Worm (Caenorhabditis elegans): ENCODE data around the gene C11H1.7.

Gene C11H1.7

ce11 chrX:14355034-14355433 is 27.8 kb downstream of the C11H1.7 start:
- TF ChIP-seq ceh-18 (tag; optimal IDR thresholded peaks at IDR 0.05) (no peak), rnt-1 (tag; optimal IDR thresholded peaks at IDR 0.05) (no peak), nhr-232 (tag; optimal IDR thresholded peaks at IDR 0.05) (no peak), npax-4 (tag; optimal IDR thresholded peaks at IDR 0.05) (no peak), nhr-11 (tag; optimal IDR thresholded peaks at IDR 0.05) (no peak), elt-2 (tag; optimal IDR thresholded peaks at IDR 0.05) (no peak), ahr-1 (tag; optimal IDR thresholded peaks at IDR 0.05) (no peak), ztf-16 (tag; optimal IDR thresholded peaks at IDR 0.05) (no peak), hlh-30 (tag; optimal IDR thresholded peaks at IDR 0.05; ENCODE audit: insufficient read depth) (no peak), ceh-6 (GFP tag; optimal IDR thresholded peaks at IDR 0.05) (no peak), unc-3 (GFP tag; conservative IDR thresholded peaks at IDR 0.05) (no peak), unc-3 (tag; optimal IDR thresholded peaks at IDR 0.05) (no peak), ceh-31 (tag; optimal IDR thresholded peaks at IDR 0.05) (no peak), ref-2 (tag; optimal IDR thresholded peaks at IDR 0.05) (no peak), pag-3 (tag; optimal IDR thresholded peaks at IDR 0.05; ENCODE audit: borderline replicate concordance) (no peak), elt-4 (tag; optimal IDR thresholded peaks at IDR 0.05) (no peak), pax-1 (tag; optimal IDR thresholded peaks at IDR 0.05) (no peak), hlh-6 (tag; optimal IDR thresholded peaks at IDR 0.05) (no peak), unc-42 (tag; optimal IDR thresholded peaks at IDR 0.05) (no peak), fkh-10 (GFP tag; optimal IDR thresholded peaks at IDR 0.05) (no peak)

DNA sequence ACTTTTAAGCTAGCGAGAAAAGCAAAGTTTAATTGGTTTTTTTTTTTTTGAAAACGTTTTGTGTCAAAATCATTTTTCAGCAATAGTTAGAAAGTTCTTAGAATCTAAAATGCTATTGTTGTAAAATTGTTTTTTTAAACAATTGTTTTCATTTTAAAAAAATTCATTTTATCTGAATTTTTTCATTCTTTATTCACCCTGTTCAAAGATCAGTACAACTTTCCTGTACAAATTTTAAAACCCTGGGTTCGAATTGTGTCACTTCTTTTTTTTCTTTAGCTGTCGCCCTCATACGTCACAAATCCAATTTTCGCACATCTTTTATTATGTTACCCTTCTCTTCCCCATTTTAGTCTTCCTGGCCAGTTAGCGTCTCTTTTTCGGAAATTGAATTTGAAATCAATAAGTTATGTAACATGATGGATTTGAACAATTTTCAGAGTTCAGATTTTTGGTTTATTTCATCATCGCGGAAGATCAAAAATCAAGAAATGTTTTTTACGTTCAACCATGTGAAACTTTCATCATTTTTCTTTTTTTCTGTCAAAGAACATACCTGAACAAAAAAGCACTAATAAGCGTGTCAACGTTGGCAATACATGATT is 29.6 kb downstream of the C11H1.7 start:
- TF ChIP-seq unc-42 (tag; optimal IDR thresholded peaks at IDR 0.05) (peak; percentile 100), ref-2 (tag; optimal IDR thresholded peaks at IDR 0.05) (no peak)

DNA sequence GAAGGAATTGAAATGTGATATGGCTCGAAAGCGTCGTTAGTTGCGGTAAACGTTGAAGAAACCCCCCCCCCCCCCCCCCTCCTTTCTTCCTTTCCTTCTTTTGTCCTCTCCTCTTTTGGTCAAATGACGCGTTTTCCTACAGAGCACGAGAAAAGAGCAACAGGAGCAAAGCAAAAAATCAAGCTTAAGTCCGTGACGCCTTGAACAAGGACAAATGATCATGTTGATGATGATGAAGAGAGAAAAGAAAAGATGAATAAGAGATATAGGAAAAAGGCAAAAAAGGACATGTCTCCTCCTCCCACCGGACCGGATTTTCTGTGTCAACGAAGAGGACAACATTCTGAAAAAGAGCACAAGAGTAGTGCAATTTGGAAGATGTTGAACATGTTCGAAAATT is 32.4 kb downstream of the C11H1.7 start:
- TF ChIP-seq ceh-18 (tag; optimal IDR thresholded peaks at IDR 0.05): no peak
- TF ChIP-seq ref-2 (tag; optimal IDR thresholded peaks at IDR 0.05): no peak
- TF ChIP-seq ceh-30 (tag; optimal IDR thresholded peaks at IDR 0.05): no peak
- no peak for TF ChIP-seq C38D4.7 (GFP tag; optimal IDR thresholded peaks at IDR 0.05)

- TF ChIP-seq lim-6 (tag; optimal IDR thresholded peaks at IDR 0.05) (no peak), ttx-3 (tag; optimal IDR thresholded peaks at IDR 0.05) (no peak), ceh-18 (tag; optimal IDR thresholded peaks at IDR 0.05) (no peak), fax-1 (tag; optimal IDR thresholded peaks at IDR 0.05) (no peak), sox-4 (tag; optimal IDR thresholded peaks at IDR 0.05) (no peak), tbx-2 (tag; optimal IDR thresholded peaks at IDR 0.05) (no peak), hlh-15 (tag; optimal IDR thresholded peaks at IDR 0.05) (no peak), syd-9 (tag; optimal IDR thresholded peaks at IDR 0.05) (no peak), ceh-9 (tag; optimal IDR thresholded peaks at IDR 0.05) (no peak), F13H6.1 (tag; optimal IDR thresholded peaks at IDR 0.05) (no peak), pat-9 (tag; optimal IDR thresholded peaks at IDR 0.05) (no peak), npax-4 (tag; optimal IDR thresholded peaks at IDR 0.05) (no peak), ref-2 (tag; optimal IDR thresholded peaks at IDR 0.05) (no peak)
Observed at ce11 chrX:14366081-14366480, 38.9 kb downstream of the C11H1.7 start.

DNA sequence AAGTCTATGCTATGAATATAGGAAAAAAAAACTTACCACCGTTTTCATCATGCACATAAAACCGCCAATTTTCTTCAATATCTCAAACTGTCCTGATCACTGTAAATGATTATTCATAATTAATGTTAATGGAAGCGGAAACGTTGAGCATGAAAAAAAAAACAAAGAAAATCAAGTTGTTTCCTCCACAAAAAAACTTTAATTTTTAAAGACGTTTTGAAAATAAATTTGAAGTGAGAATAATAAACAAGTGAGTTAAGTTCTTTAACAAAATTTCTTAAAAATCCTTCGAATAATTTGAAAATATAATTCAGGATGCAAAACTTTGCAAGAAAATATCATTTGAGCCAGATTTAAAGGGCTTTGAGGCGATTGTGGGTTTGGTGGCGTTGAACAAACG is 43.1 kb downstream of the C11H1.7 start, which contains the start of gene irk-3:
Gene irk-3 (minus strand): TSS at position 101 of the 400 bp plus-strand sequence.
- TF ChIP-seq rnt-1 (tag; optimal IDR thresholded peaks at IDR 0.05): no peak
- TF ChIP-seq unc-3 (GFP tag; conservative IDR thresholded peaks at IDR 0.05): no peak
- no peak for TF ChIP-seq unc-3 (tag; optimal IDR thresholded peaks at IDR 0.05)
- TF ChIP-seq gmeb-2 (tag; optimal IDR thresholded peaks at IDR 0.05): no peak
- no peak for TF ChIP-seq zip-5 (tag; optimal IDR thresholded peaks at IDR 0.05)
- no peak for TF ChIP-seq fax-1 (tag; optimal IDR thresholded peaks at IDR 0.05)
- no peak for TF ChIP-seq ref-2 (tag; optimal IDR thresholded peaks at IDR 0.05)
- no peak for TF ChIP-seq ceh-31 (tag; optimal IDR thresholded peaks at IDR 0.05)
- no peak for TF ChIP-seq madf-2 (tag; optimal IDR thresholded peaks at IDR 0.05)
- no peak for TF ChIP-seq ttx-3 (tag; optimal IDR thresholded peaks at IDR 0.05)
- no peak for TF ChIP-seq pax-1 (tag; optimal IDR thresholded peaks at IDR 0.05)
- TF ChIP-seq hlh-6 (tag; optimal IDR thresholded peaks at IDR 0.05): no peak
- no peak for TF ChIP-seq ceh-19 (GFP tag; optimal IDR thresholded peaks at IDR 0.05)
- no peak for TF ChIP-seq ets-4 (tag; optimal IDR thresholded peaks at IDR 0.05)
- no peak for TF ChIP-seq pha-2 (tag; optimal IDR thresholded peaks at IDR 0.05)
- TF ChIP-seq C38D4.7 (GFP tag; optimal IDR thresholded peaks at IDR 0.05): no peak
- TF ChIP-seq syd-9 (tag; optimal IDR thresholded peaks at IDR 0.05): no peak
- no peak for TF ChIP-seq ceh-48 (tag; optimal IDR thresholded peaks at IDR 0.05)
- TF ChIP-seq dve-1 (tag; optimal IDR thresholded peaks at IDR 0.05): no peak
- TF ChIP-seq tbx-7 (tag; optimal IDR thresholded peaks at IDR 0.05): no peak
- no peak for TF ChIP-seq eyg-1 (tag; optimal IDR thresholded peaks at IDR 0.05)

Measured in whole organism, late embryonic.